Worm (Caenorhabditis elegans) whole organism, L4 larva: ENCODE measurements around the gene gadr-3.

Source experiments
- F10B5.3 ChIP-seq: sonication (generic microtip); optimal IDR thresholded peaks from 2 replicates; lab custom pipeline; 2016; ENCODE audit warnings: mild to moderate bottlenecking, missing genetic modification characterization, missing compliant biosample characterization
- F26F4.8 ChIP-seq: fragments of 200-800 bp; sonication (Bioruptor generic); conservative IDR thresholded peaks from 2 replicates; pipeline ENCODE4 v1.3.6; 2022; ENCODE audit warnings: missing genetic modification characterization, missing compliant biosample characterization
- F49E8.2 ChIP-seq: sonication (generic microtip); optimal IDR thresholded peaks from 2 replicates; lab custom pipeline; 2016; ENCODE audit warnings: missing compliant biosample characterization, mild to moderate bottlenecking, missing genetic modification characterization, borderline replicate concordance
- T26A8.4 ChIP-seq: fragments of 200-800 bp; sonication (Bioruptor generic); IDR thresholded peaks from 2 replicates; pipeline ENCODE4 v1.3.6; 2022; ENCODE audit warnings: missing genetic modification characterization, missing compliant biosample characterization
- Y105C5A.15 ChIP-seq: fragments of 200-800 bp; sonication (Bioruptor generic); IDR thresholded peaks from 2 replicates; pipeline ENCODE4 v1.3.6; 2022; ENCODE audit warnings: missing genetic modification characterization, missing compliant biosample characterization
- Y48G9A.11 ChIP-seq: fragments of 200-800 bp; sonication (Bioruptor generic); IDR thresholded peaks from 2 replicates; pipeline ENCODE4 v1.3.6; 2022; ENCODE audit warnings: missing genetic modification reagents, missing genetic modification characterization, missing compliant biosample characterization
- Y75B8A.6 ChIP-seq: fragments of 200-800 bp; sonication (Bioruptor generic); IDR thresholded peaks from 2 replicates; pipeline ENCODE4 v1.3.6; 2022; ENCODE audit warnings: missing genetic modification reagents, missing genetic modification characterization, missing compliant biosample characterization
- ZK337.2 ChIP-seq: fragments of 200-800 bp; sonication (Bioruptor generic); IDR thresholded peaks from 2 replicates; pipeline ENCODE4 v1.3.6; 2022; ENCODE audit warnings: missing genetic modification reagents, missing genetic modification characterization, missing compliant biosample characterization
- aha-1 ChIP-seq: fragments of 150-350 bp; peaks from one replicate; lab custom pipeline; 2014; ENCODE audit warnings: missing biosample characterization, missing genetic modification characterization
- arid-1 ChIP-seq: fragments of 200-800 bp; sonication (Bioruptor generic); conservative IDR thresholded peaks from 2 replicates; pipeline ENCODE4 v1.3.6; 2022; ENCODE audit warnings: missing genetic modification reagents, missing genetic modification characterization, missing compliant biosample characterization
- attf-4 ChIP-seq: sonication (generic microtip); optimal IDR thresholded peaks from 3 replicates; lab custom pipeline; 2017; ENCODE audit warnings: missing biosample characterization, missing genetic modification characterization
- ceh-28 ChIP-seq: fragments of 150-350 bp; optimal IDR thresholded peaks from 2 replicates; lab custom pipeline; 2014; ENCODE audit warnings: missing biosample characterization, missing genetic modification reagents, missing genetic modification characterization
- ceh-82 ChIP-seq: sonication (generic microtip); optimal IDR thresholded peaks from 2 replicates; lab custom pipeline; 2017; ENCODE audit warnings: missing biosample characterization, missing genetic modification characterization
- ces-1 ChIP-seq: fragments of 150-350 bp; sonication (generic microtip); optimal IDR thresholded peaks from 4 replicates; lab custom pipeline; 2014; ENCODE audit warnings: missing biosample characterization, missing genetic modification reagents, missing genetic modification characterization
- ctbp-1 ChIP-seq: fragments of 200-800 bp; sonication (Bioruptor generic); IDR thresholded peaks from 2 replicates; pipeline ENCODE4 v1.3.6; 2022; ENCODE audit warnings: missing genetic modification reagents, missing genetic modification characterization, missing compliant biosample characterization
- dmd-6 ChIP-seq: fragments of 200-800 bp; sonication (Bioruptor generic); IDR thresholded peaks from 2 replicates; pipeline ENCODE4 v1.3.6; 2022; ENCODE audit warnings: missing genetic modification reagents, missing genetic modification characterization, missing compliant biosample characterization
- egl-27 ChIP-seq: sonication (generic microtip); optimal IDR thresholded peaks from 3 replicates; lab custom pipeline; 2017; ENCODE audit warnings: missing biosample characterization, missing genetic modification reagents, missing genetic modification characterization
- fkh-10 ChIP-seq: fragments of 150-350 bp; optimal IDR thresholded peaks from 2 replicates; lab custom pipeline; 2014; ENCODE audit warnings: missing biosample characterization, missing genetic modification reagents, missing genetic modification characterization
- fos-1 ChIP-seq: fragments of 150-350 bp; optimal IDR thresholded peaks from 2 replicates; lab custom pipeline; 2014; ENCODE audit warnings: missing biosample characterization, missing genetic modification characterization
- gei-8 ChIP-seq: fragments of 200-800 bp; sonication (Bioruptor generic); optimal IDR thresholded peaks from 2 replicates; lab custom pipeline; 2018; ENCODE audit warnings: mild to moderate bottlenecking, missing genetic modification characterization, missing compliant biosample characterization
- hlh-11 ChIP-seq: fragments of 200-800 bp; sonication (Bioruptor generic); optimal IDR thresholded peaks from 2 replicates; lab custom pipeline; 2018; ENCODE audit warnings: mild to moderate bottlenecking, missing genetic modification characterization, missing compliant biosample characterization
- hlh-30 ChIP-seq: sonication (generic microtip); optimal IDR thresholded peaks from 2 replicates; lab custom pipeline; 2017; ENCODE audit warnings: antibody characterized with exemption, mild to moderate bottlenecking, missing genetic modification characterization, missing compliant biosample characterization; ENCODE audit not compliant: insufficient read depth
- lim-7 ChIP-seq: fragments of 200-800 bp; sonication (Bioruptor generic); IDR thresholded peaks from 2 replicates; pipeline ENCODE4 v1.3.6; 2022; ENCODE audit warnings: missing genetic modification characterization, missing compliant biosample characterization
- lin-1 ChIP-seq: fragments of 200-800 bp; sonication (Bioruptor generic); IDR thresholded peaks from 2 replicates; pipeline ENCODE4 v1.3.6; 2022; ENCODE audit warnings: missing genetic modification reagents, missing genetic modification characterization, missing compliant biosample characterization
- lin-38 ChIP-seq: fragments of 200-800 bp; sonication (Bioruptor generic); IDR thresholded peaks from 2 replicates; pipeline ENCODE4 v1.3.6; 2022; ENCODE audit warnings: missing genetic modification reagents, missing genetic modification characterization, missing compliant biosample characterization
- madf-9 ChIP-seq: fragments of 200-800 bp; sonication (Bioruptor generic); conservative IDR thresholded peaks from 2 replicates; pipeline ENCODE4 v1.3.6; 2022; ENCODE audit warnings: missing genetic modification reagents, missing genetic modification characterization, missing compliant biosample characterization
- mdl-1 ChIP-seq, 2 experiments: fragments of 150-350 bp in 1 of 2; sonication (generic microtip) in 1 of 2; optimal IDR thresholded peaks; 2 replicates each; lab custom pipeline; 2014 to 2017; ENCODE audit warnings: missing biosample characterization in 2 of 2, missing genetic modification characterization in 2 of 2
- mes-2 ChIP-seq: sonication (generic microtip); optimal IDR thresholded peaks from 2 replicates; lab custom pipeline; 2016; ENCODE audit warnings: missing genotype, mild to moderate bottlenecking, missing genetic modification characterization, missing compliant biosample characterization; ENCODE audit not compliant: poor library complexity, severe bottlenecking
- nhr-11 ChIP-seq: fragments of 150-350 bp; optimal IDR thresholded peaks from 2 replicates; lab custom pipeline; 2014; ENCODE audit warnings: missing biosample characterization, missing genetic modification characterization
- nhr-25 ChIP-seq: sonication (generic microtip); optimal IDR thresholded peaks from 2 replicates; lab custom pipeline; 2017; ENCODE audit warnings: missing genetic modification characterization, mild to moderate bottlenecking, missing compliant biosample characterization, antibody characterized with exemption, moderate library complexity, borderline replicate concordance; ENCODE audit not compliant: insufficient read depth
- nhr-28 ChIP-seq: fragments of 150-350 bp; optimal IDR thresholded peaks from 2 replicates; lab custom pipeline; 2014; ENCODE audit warnings: missing biosample characterization, missing genetic modification characterization
- nhr-48 ChIP-seq: sonication (generic microtip); optimal IDR thresholded peaks from 2 replicates; lab custom pipeline; 2016; ENCODE audit warnings: mild to moderate bottlenecking, missing genetic modification characterization, missing compliant biosample characterization
- pha-4 ChIP-seq, 2 experiments: fragments of 150-350 bp in 1 of 2; fragments of 200-800 bp in 1 of 2; sonication (Bioruptor generic) in 1 of 2; IDR thresholded peaks in 1 of 2; optimal IDR thresholded peaks in 1 of 2; 2 replicates each; pipeline versions ENCODE4 v1.3.6 to Lab custom; 2014 to 2022; ENCODE audit warnings: missing genetic modification characterization in 2 of 2, missing genetic modification reagents in 2 of 2, missing biosample characterization in 1 of 2, missing compliant biosample characterization in 1 of 2
- php-3 ChIP-seq: fragments of 200-800 bp; sonication (Bioruptor generic); IDR thresholded peaks from 2 replicates; pipeline ENCODE4 v1.3.6; 2022; ENCODE audit warnings: missing genetic modification reagents, missing genetic modification characterization, missing compliant biosample characterization
- pqm-1 ChIP-seq: sonication (generic microtip); optimal IDR thresholded peaks from 2 replicates; lab custom pipeline; 2017; ENCODE audit warnings: missing biosample characterization, missing genetic modification characterization
- rbr-2 ChIP-seq: sonication (generic microtip); optimal IDR thresholded peaks from 2 replicates; lab custom pipeline; 2016; ENCODE audit warnings: missing genotype, missing genetic modification characterization, missing compliant biosample characterization
- saeg-2 ChIP-seq: fragments of 200-800 bp; sonication (Bioruptor generic); IDR thresholded peaks from 2 replicates; pipeline ENCODE4 v1.3.6; 2022; ENCODE audit warnings: missing genetic modification reagents, missing genetic modification characterization, missing compliant biosample characterization
- sdz-12 ChIP-seq: fragments of 200-800 bp; sonication (Bioruptor generic); optimal IDR thresholded peaks from 2 replicates; lab custom pipeline; 2018; ENCODE audit warnings: mild to moderate bottlenecking, missing genetic modification characterization, missing compliant biosample characterization
- skn-1 ChIP-seq: fragments of 150-350 bp; optimal IDR thresholded peaks from 2 replicates; lab custom pipeline; 2014; ENCODE audit warnings: missing biosample characterization, missing genetic modification characterization
- tag-97 ChIP-seq: fragments of 200-800 bp; sonication (Bioruptor generic); IDR thresholded peaks from 2 replicates; pipeline ENCODE4 v1.3.6; 2022; ENCODE audit warnings: missing genetic modification characterization, missing compliant biosample characterization
- tra-1 ChIP-seq: fragments of 200-800 bp; sonication (Bioruptor generic); IDR thresholded peaks from 2 replicates; pipeline ENCODE4 v1.3.6; 2022; ENCODE audit warnings: missing genetic modification reagents, missing genetic modification characterization, missing compliant biosample characterization
- unc-39 ChIP-seq: sonication (generic microtip); optimal IDR thresholded peaks from 2 replicates; lab custom pipeline; 2017; ENCODE audit warnings: missing biosample characterization, missing genetic modification characterization
- vab-7 ChIP-seq: fragments of 200-800 bp; sonication (Bioruptor generic); IDR thresholded peaks from 2 replicates; pipeline ENCODE4 v1.3.6; 2022; ENCODE audit warnings: missing genetic modification reagents, missing genetic modification characterization, missing compliant biosample characterization
- ztf-11 ChIP-seq: fragments of 150-350 bp; optimal IDR thresholded peaks from 2 replicates; lab custom pipeline; 2014; ENCODE audit warnings: missing biosample characterization, missing genetic modification characterization

gadr-3 gene

DNA sequence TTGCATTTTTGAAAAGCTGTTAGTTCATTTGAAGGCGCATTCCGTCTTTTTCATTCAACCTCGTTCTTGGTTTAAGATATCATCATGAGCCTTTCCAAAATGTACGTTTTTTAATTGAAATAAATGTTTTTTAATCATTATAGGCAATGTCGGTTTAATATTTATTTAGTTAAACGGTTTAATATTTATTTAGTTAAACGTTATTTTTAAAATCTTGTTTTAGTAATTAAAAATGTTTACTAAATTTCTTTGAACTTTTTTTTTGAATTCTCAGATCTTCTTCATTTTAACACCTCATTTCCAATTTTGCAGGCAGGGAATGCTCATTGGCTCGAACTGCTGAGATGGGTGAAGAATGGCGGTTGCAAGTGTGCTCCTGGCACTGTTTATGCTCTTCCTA is 23.3 kb upstream of the gadr-3 start, which contains the start of gene gar-2:
Gene gar-2, plus strand, starts transcription at position 301 of the 400 bp plus-strand sequence.
- no peak for TF ChIP-seq egl-27 (tag; lab: Kevin White, UChicago)
- no peak for TF ChIP-seq aha-1 (tag; lab: Kevin White, UChicago)
- no peak for TF ChIP-seq arid-1 (GFP tag; lab: Robert Waterston, UW)

DNA sequence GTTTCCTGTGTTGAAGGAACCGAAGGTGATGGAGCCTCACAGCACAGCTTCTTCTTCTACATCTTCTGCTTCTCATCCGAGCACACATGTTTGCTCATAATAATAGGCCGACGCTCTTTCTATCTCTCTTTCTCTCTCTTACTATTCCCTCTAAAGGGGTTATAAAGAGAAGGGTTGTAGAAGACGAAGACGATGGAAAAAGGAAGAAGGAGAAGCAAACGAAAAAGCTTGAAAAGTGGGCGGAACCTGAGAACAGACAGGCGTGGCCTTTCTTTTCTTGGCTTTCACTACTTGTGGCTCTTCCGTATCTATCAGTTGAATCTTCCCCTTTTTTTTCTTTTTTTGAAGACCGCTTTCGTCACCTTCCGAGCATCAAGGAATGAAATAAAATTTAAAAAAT is 22.0 kb upstream of the gadr-3 start:
- TF ChIP-seq ceh-82 (tag; lab: Kevin White, UChicago), result no peak
- TF ChIP-seq fkh-10 (GFP tag; lab: Kevin White, UChicago), result peak; percentile 32
- TF ChIP-seq ctbp-1 (GFP tag; lab: Robert Waterston, UW), result 0 out of 2 replicates have a peak, but pooled peaks have one; percentile 27

DNA sequence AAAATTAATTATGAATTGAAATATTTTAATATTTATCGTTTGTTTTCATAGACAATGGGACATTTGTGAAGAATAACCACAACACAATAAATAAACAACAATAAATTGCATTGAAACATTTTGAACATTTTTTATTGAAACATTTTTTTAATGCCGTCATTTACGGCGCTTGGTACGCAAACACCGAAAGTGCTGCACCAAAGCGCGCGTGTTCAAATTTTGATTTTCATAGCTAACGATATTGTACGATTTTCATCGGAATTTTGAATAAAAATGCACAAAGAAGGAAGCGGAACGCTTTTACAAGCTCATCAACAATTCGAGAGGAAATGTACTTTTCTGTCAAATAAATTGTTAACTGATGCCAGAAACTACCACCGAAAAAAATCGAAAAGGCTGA is 18.0 kb upstream of the gadr-3 start:
- TF ChIP-seq nhr-28 (no peak), ztf-11 (tag; lab: Kevin White, UChicago) (no peak), hlh-11 (tag; lab: Kevin White, UChicago) (no peak), gei-8 (GFP tag; lab: Kevin White, UChicago) (no peak), mes-2 (tag; lab: Kevin White, UChicago) (no peak), madf-9 (GFP tag; lab: Robert Waterston, UW) (no peak), Y48G9A.11 (GFP tag; lab: Robert Waterston, UW) (no peak), tra-1 (no peak), vab-7 (GFP tag; lab: Robert Waterston, UW) (no peak), F49E8.2 (tag; lab: Kevin White, UChicago) (no peak), lin-1 (no peak), saeg-2 (GFP tag; lab: Robert Waterston, UW) (no peak), nhr-48 (no peak), arid-1 (GFP tag; lab: Robert Waterston, UW) (no peak), ces-1 (no peak), F10B5.3 (tag; lab: Kevin White, UChicago) (no peak), mdl-1 (tag; optimal IDR thresholded peaks at IDR 0.05; lab: Kevin White, UChicago) (no peak), fos-1 (tag; lab: Kevin White, UChicago) (no peak), pqm-1 (tag; lab: Kevin White, UChicago) (no peak), php-3 (GFP tag; lab: Robert Waterston, UW) (no peak)

DNA sequence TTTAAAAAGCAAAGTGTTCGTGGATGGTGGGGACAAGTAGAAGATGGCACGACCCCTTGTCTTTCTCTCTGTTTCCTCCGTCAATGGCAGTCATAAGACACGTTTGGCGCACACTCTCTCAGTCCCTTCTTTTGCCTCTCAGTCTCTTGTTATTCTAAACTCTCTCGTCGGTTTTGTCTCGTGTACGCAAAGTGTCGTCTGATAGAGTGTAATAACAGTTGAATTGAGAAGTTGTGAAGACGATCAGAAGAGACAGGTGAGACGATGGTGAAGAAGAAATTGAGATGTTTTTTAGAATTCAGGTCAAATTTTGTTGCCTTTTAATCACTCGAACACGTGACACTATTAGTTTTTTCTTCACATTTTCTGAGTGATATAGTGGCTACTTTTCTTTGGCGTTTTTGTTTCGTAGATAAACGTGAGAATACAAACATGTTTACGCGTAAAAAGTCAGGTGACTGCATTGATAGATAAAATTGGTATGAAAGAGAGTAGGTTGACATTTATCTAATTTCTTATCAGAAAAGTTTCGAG is 17.4 kb upstream of the gadr-3 start, which contains the start of gene F47D12.9:
Gene F47D12.9, minus strand, starts transcription at position 267 of the 534 bp plus-strand sequence.
- peak; percentile 71 for TF ChIP-seq mes-2 (tag; lab: Kevin White, UChicago)
- TF ChIP-seq lim-7 (GFP tag; lab: Robert Waterston, UW), result no peak
- TF ChIP-seq fos-1 (tag; lab: Kevin White, UChicago), result no peak
- no peak for TF ChIP-seq pha-4 (GFP tag; IDR thresholded peaks at IDR 0.05; lab: Robert Waterston, UW)
- TF ChIP-seq pha-4 (tag; optimal IDR thresholded peaks at IDR 0.05; lab: Kevin White, UChicago), result peak; percentile 76
- TF ChIP-seq hlh-30 (tag; lab: Kevin White, UChicago), result peak; percentile 98
- no peak for TF ChIP-seq T26A8.4 (GFP tag; lab: Robert Waterston, UW)
- no peak for TF ChIP-seq sdz-12 (GFP tag; lab: Kevin White, UChicago)
- TF ChIP-seq Y48G9A.11 (GFP tag; lab: Robert Waterston, UW), result no peak
- no peak for TF ChIP-seq Y75B8A.6 (GFP tag; lab: Robert Waterston, UW)
- no peak for TF ChIP-seq attf-4 (tag; lab: Kevin White, UChicago)
- peak; percentile 73; the same call in 1 of the 2 replicates for TF ChIP-seq dmd-6 (GFP tag; lab: Robert Waterston, UW)
- TF ChIP-seq rbr-2 (tag; lab: Kevin White, UChicago), result peak; percentile 56
- peak; percentile 72 for TF ChIP-seq nhr-11 (tag; lab: Kevin White, UChicago)
- TF ChIP-seq Y105C5A.15 (GFP tag; lab: Robert Waterston, UW), result 0 out of 2 replicates have a peak, but pooled peaks have one; percentile 7
- no peak for TF ChIP-seq unc-39 (tag; lab: Kevin White, UChicago)
- TF ChIP-seq lin-38 (GFP tag; lab: Robert Waterston, UW), result no peak
- no peak for TF ChIP-seq tag-97 (GFP tag; lab: Robert Waterston, UW)
- no peak for TF ChIP-seq F10B5.3 (tag; lab: Kevin White, UChicago)
- TF ChIP-seq F26F4.8 (GFP tag; lab: Robert Waterston, UW), result no peak
- TF ChIP-seq ZK337.2 (GFP tag; lab: Robert Waterston, UW), result no peak
- no peak for TF ChIP-seq F49E8.2 (tag; lab: Kevin White, UChicago)
- peak; percentile 46 for TF ChIP-seq nhr-25
- no peak for TF ChIP-seq ceh-28 (tag; lab: Kevin White, UChicago)
- TF ChIP-seq arid-1 (GFP tag; lab: Robert Waterston, UW), result no peak
- TF ChIP-seq skn-1 (tag; lab: Kevin White, UChicago), result no peak
